Fruit fly (Drosophila melanogaster): Measurements from ENCODE around the gene CG15022.

DNA sequence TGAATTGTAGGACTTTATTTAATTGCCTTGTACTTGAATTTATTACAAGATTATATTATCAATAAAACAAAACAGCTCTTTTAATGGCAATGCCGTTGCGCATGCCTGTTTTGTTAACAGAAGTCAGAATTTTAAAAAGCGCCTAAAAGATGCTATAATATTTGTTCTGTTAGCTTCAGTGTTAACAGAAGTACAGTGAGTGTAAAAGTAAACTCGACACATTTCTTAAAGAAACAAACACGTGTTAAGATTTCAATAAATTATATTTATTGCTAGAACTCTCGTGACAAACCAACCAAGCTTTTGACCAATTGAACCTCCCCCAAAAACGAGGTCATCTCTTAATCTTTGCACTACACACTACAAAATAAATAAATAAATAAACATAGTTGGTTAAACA lies 41.3 kb upstream of the CG15022 start:
- TF ChIP-seq CG8478 (optimal IDR thresholded peaks at IDR 0.05) (no peak), usp (GFP tag; optimal IDR thresholded peaks at IDR 0.05) (no peak)

Measured in whole organism.